Worm (Caenorhabditis elegans): ENCODE data around the gene set-22.

Gene set-22

DNA sequence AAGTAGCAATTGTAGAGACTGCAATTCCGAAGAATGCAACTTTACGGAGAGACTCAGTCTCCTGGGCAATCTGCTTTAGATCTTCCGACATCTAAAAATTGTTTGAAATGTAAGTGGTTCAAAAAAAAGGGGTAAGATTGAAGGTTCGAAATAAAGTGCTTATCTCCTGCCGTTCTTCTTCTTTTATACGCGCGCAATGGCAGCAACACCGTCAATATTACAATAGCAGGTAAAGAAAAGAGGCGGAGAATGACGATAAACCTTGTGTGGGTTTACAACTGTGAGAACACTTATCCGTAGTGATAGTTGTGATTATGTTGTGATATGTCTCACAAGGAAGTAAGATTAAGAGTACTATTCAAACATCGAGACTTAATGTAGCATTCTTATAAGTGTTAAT, 14.9 kb upstream of the set-22 start, which contains the start of gene col-13:
col-13 (minus strand) TSS at position 101 of the 400 bp plus-strand sequence.
- TF ChIP-seq nhr-25 (tag; optimal IDR thresholded peaks at IDR 0.05) = no peak
- no peak for TF ChIP-seq unc-62 (GFP tag; optimal IDR thresholded peaks at IDR 0.05)
- no peak for TF ChIP-seq fos-1 (tag; optimal IDR thresholded peaks at IDR 0.05)
- no peak for TF ChIP-seq lin-39 (tag; optimal IDR thresholded peaks at IDR 0.05)
- TF ChIP-seq nhr-77 (tag; optimal IDR thresholded peaks at IDR 0.05) = no peak
- TF ChIP-seq nhr-28 (tag; optimal IDR thresholded peaks at IDR 0.05) = no peak

DNA sequence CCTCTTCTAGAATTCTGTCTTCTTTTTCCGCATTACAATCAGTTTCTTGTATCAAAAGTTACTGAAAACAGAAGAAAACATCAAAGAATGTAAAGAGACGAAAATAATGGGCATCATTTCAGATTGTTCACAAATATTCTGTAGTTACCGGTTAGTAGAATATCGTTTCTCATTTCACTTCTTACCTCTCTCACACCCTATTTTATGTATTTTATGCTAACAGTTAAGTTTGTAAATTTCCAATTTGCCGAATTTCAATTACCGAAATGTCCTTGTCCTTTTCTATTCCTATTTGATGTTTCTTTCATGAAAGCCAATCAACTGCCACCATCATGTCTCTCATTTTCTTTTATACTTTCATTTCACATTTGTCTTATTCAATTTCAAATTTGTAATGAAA, 13.2 kb upstream of the set-22 start:
- TF ChIP-seq daf-12 (tag; optimal IDR thresholded peaks at IDR 0.05) (no peak), egl-27 (tag; optimal IDR thresholded peaks at IDR 0.05) (no peak), eor-1 (tag; optimal IDR thresholded peaks at IDR 0.05) (no peak), nhr-11 (tag; optimal IDR thresholded peaks at IDR 0.05) (no peak), R02D3.7 (tag; optimal IDR thresholded peaks at IDR 0.05) (no peak), nhr-25 (tag; optimal IDR thresholded peaks at IDR 0.05) (peak; percentile 61), nhr-237 (tag; optimal IDR thresholded peaks at IDR 0.05) (no peak), lsy-12 (tag; optimal IDR thresholded peaks at IDR 0.05) (no peak), nhr-43 (tag; optimal IDR thresholded peaks at IDR 0.05; ENCODE audit: poor library complexity, severe bottlenecking) (no peak)

ce11 chrV:10425098-10425497, 11.6 kb upstream of the set-22 start, which contains the start of gene col-12:
col-12 (minus strand) TSS chrV:10425198.
- TF ChIP-seq ceh-82 (tag; optimal IDR thresholded peaks at IDR 0.05) = no peak
- no peak for TF ChIP-seq nhr-11 (tag; optimal IDR thresholded peaks at IDR 0.05)
- TF ChIP-seq ceh-16 (tag; optimal IDR thresholded peaks at IDR 0.05) = no peak
- TF ChIP-seq lin-15B (tag; optimal IDR thresholded peaks at IDR 0.05) = no peak
- TF ChIP-seq egl-27 (tag; optimal IDR thresholded peaks at IDR 0.05) = no peak

DNA sequence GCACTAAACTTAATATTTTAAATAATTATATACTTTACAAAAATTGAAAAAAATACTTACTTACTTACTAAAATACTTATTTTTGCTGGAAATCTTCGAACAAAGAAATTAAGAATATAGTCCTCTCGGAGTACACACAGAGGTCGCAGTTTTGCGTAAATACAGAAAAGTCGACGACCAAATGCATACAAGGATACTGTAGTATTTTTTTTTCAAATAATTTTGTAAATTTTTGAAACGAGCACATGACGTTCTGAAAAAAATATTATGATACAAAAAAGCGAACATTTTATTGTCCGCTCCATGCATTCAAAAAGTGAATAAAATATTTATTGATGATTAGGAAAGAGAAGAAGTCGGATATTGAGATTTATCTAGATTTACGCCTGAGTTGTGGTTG, 10.5 kb upstream of the set-22 start, which contains the start of gene apc-10:
apc-10 (minus strand) TSS at position 101 of the 400 bp plus-strand sequence.
- no peak for TF ChIP-seq pqm-1 (tag; optimal IDR thresholded peaks at IDR 0.05)
- TF ChIP-seq unc-62 (GFP tag; optimal IDR thresholded peaks at IDR 0.05) = no peak
- TF ChIP-seq lin-15B (tag; optimal IDR thresholded peaks at IDR 0.05) = no peak
- TF ChIP-seq R02D3.7 (tag; optimal IDR thresholded peaks at IDR 0.05) = no peak
- no peak for TF ChIP-seq nhr-237 (tag; optimal IDR thresholded peaks at IDR 0.05)
- TF ChIP-seq pha-4 (tag; optimal IDR thresholded peaks at IDR 0.05) = no peak
- TF ChIP-seq fkh-2 (tag; optimal IDR thresholded peaks at IDR 0.05) = no peak
- TF ChIP-seq elt-3 (tag; optimal IDR thresholded peaks at IDR 0.05) = no peak
- no peak for TF ChIP-seq nhr-43 (tag; optimal IDR thresholded peaks at IDR 0.05; ENCODE audit: poor library complexity, severe bottlenecking)
- no peak for TF ChIP-seq nhr-77 (tag; optimal IDR thresholded peaks at IDR 0.05)
- TF ChIP-seq nhr-25 (tag; optimal IDR thresholded peaks at IDR 0.05) = no peak
- TF ChIP-seq ceh-82 (tag; optimal IDR thresholded peaks at IDR 0.05) = no peak
- no peak for TF ChIP-seq daf-12 (tag; optimal IDR thresholded peaks at IDR 0.05)
- no peak for TF ChIP-seq ceh-16 (tag; optimal IDR thresholded peaks at IDR 0.05)
- no peak for TF ChIP-seq egl-27 (tag; optimal IDR thresholded peaks at IDR 0.05)
- TF ChIP-seq aly-2 (tag; optimal IDR thresholded peaks at IDR 0.05) = no peak

- TF ChIP-seq nhr-67 (tag; optimal IDR thresholded peaks at IDR 0.05) (no peak), sea-2 (GFP tag; optimal IDR thresholded peaks at IDR 0.05) (no peak), elt-1 (tag; optimal IDR thresholded peaks at IDR 0.05) (no peak), pqm-1 (tag; optimal IDR thresholded peaks at IDR 0.05) (no peak), ama-1 (optimal IDR thresholded peaks at IDR 0.05) (no peak), jun-1 (tag; optimal IDR thresholded peaks at IDR 0.05) (no peak), ZK546.5 (tag; optimal IDR thresholded peaks at IDR 0.05) (no peak), nhr-23 (tag; optimal IDR thresholded peaks at IDR 0.05) (no peak), zag-1 (tag; optimal IDR thresholded peaks at IDR 0.05) (no peak), eor-1 (tag; optimal IDR thresholded peaks at IDR 0.05) (no peak), nhr-25 (tag; optimal IDR thresholded peaks at IDR 0.05) (no peak), ceh-28 (tag; optimal IDR thresholded peaks at IDR 0.05) (no peak), lin-15B (tag; optimal IDR thresholded peaks at IDR 0.05) (no peak), ztf-11 (tag; optimal IDR thresholded peaks at IDR 0.05) (no peak), mml-1 (tag; optimal IDR thresholded peaks at IDR 0.05) (no peak), mdl-1 (tag; optimal IDR thresholded peaks at IDR 0.05) (no peak)
Measured at ce11 chrV:10428608-10429007, 8.1 kb upstream of the set-22 start, which contains the start of gene tag-314. tag-314 (minus strand) TSS chrV:10428708.

Data from whole organism, L3 larva.